Worm (Caenorhabditis elegans) whole organism, L1 larva: ENCODE measurements around the gene atx-2.

Experiments used
- F16B12.6 ChIP-seq: fragments of 150-350 bp; optimal IDR thresholded peaks from 2 replicates; lab custom pipeline; 2014; ENCODE audit warnings: missing biosample characterization, missing genetic modification characterization
- alr-1 ChIP-seq: fragments of 200-800 bp; sonication (Bioruptor generic); optimal IDR thresholded peaks from 2 replicates; lab custom pipeline; 2018; ENCODE audit warnings: borderline replicate concordance, mild to moderate bottlenecking, missing genetic modification characterization, missing compliant biosample characterization
- aly-2 ChIP-seq: fragments of 150-350 bp; optimal IDR thresholded peaks from 2 replicates; lab custom pipeline; 2014; ENCODE audit warnings: missing biosample characterization, missing genetic modification characterization
- ama-1 ChIP-seq: fragments of 150-350 bp; optimal IDR thresholded peaks from 2 replicates; lab custom pipeline; 2014
- ceh-82 ChIP-seq, 3 experiments: fragments of 150-350 bp in 1 of 3; sonication (generic microtip) in 2 of 3; optimal IDR thresholded peaks; 2 replicates each; lab custom pipeline; 2014 to 2017; ENCODE audit warnings: missing biosample characterization in 3 of 3, missing genetic modification characterization in 3 of 3
- ces-1 ChIP-seq: fragments of 150-350 bp; optimal IDR thresholded peaks from 2 replicates; lab custom pipeline; 2014; ENCODE audit warnings: missing biosample characterization, missing genetic modification reagents, missing genetic modification characterization
- dsc-1 ChIP-seq: sonication (generic microtip); optimal IDR thresholded peaks from 2 replicates; lab custom pipeline; 2016; ENCODE audit warnings: mild to moderate bottlenecking, missing genetic modification characterization, missing compliant biosample characterization
- efl-3 ChIP-seq: fragments of 200-800 bp; sonication (Bioruptor generic); optimal IDR thresholded peaks from 2 replicates; lab custom pipeline; 2018; ENCODE audit warnings: mild to moderate bottlenecking, missing genetic modification characterization, missing compliant biosample characterization
- egl-13 ChIP-seq: sonication (generic microtip); optimal IDR thresholded peaks from 2 replicates; lab custom pipeline; 2016; ENCODE audit warnings: missing genotype, missing genetic modification reagents, missing genetic modification characterization, missing compliant biosample characterization
- elt-2 ChIP-seq: sonication (generic microtip); optimal IDR thresholded peaks from 2 replicates; lab custom pipeline; 2016; ENCODE audit warnings: missing genetic modification characterization, mild to moderate bottlenecking, inconsistent platforms, missing compliant biosample characterization, missing genetic modification reagents
- elt-3 ChIP-seq, 6 experiments: fragments of 150-350 bp in 1 of 6; sonication (generic microtip); optimal IDR thresholded peaks; 2 replicates each; lab custom pipeline; 2017 to 2018; ENCODE audit warnings: missing biosample characterization in 6 of 6, missing genetic modification characterization in 6 of 6, inconsistent platforms in 1 of 6
- ets-5 ChIP-seq: fragments of 200-800 bp; sonication (Bioruptor generic); IDR thresholded peaks from 2 replicates; pipeline ENCODE4 v1.3.6; 2022; ENCODE audit warnings: missing genetic modification characterization, missing compliant biosample characterization
- fkh-10 ChIP-seq: sonication (generic microtip); optimal IDR thresholded peaks from 2 replicates; lab custom pipeline; 2017; ENCODE audit warnings: missing biosample characterization, missing genetic modification reagents, missing genetic modification characterization
- hpl-2 ChIP-seq: fragments of 150-350 bp; optimal IDR thresholded peaks from 2 replicates; lab custom pipeline; 2014; ENCODE audit warnings: missing biosample characterization, missing genetic modification reagents, missing genetic modification characterization
- irx-1 ChIP-seq: sonication (generic microtip); optimal IDR thresholded peaks from 2 replicates; lab custom pipeline; 2016; ENCODE audit warnings: missing genetic modification characterization, missing compliant biosample characterization
- isw-1 ChIP-seq: fragments of 200-800 bp; sonication (Bioruptor generic); IDR thresholded peaks from 2 replicates; pipeline ENCODE4 v1.3.6; 2022; ENCODE audit warnings: missing genetic modification characterization, missing compliant biosample characterization
- jun-1 ChIP-seq: fragments of 150-350 bp; optimal IDR thresholded peaks from 2 replicates; lab custom pipeline; 2014; ENCODE audit warnings: missing biosample characterization, missing genetic modification reagents, missing genetic modification characterization
- lin-13 ChIP-seq: fragments of 150-350 bp; optimal IDR thresholded peaks from 2 replicates; lab custom pipeline; 2014; ENCODE audit warnings: missing biosample characterization, missing genetic modification reagents, missing genetic modification characterization
- lin-15B ChIP-seq: fragments of 150-350 bp; sonication (generic microtip); optimal IDR thresholded peaks from 3 replicates; lab custom pipeline; 2014; ENCODE audit warnings: missing biosample characterization, missing genetic modification characterization
- lir-3 ChIP-seq: sonication (generic microtip); optimal IDR thresholded peaks from 2 replicates; lab custom pipeline; 2016; ENCODE audit warnings: mild to moderate bottlenecking, missing genetic modification characterization, moderate library complexity, missing compliant biosample characterization; ENCODE audit not compliant: poor library complexity
- mef-2 ChIP-seq: fragments of 150-350 bp; optimal IDR thresholded peaks from 2 replicates; lab custom pipeline; 2014; ENCODE audit warnings: missing biosample characterization, missing genetic modification characterization
- nhr-12 ChIP-seq: sonication (generic microtip); optimal IDR thresholded peaks from 2 replicates; lab custom pipeline; 2017; ENCODE audit warnings: missing biosample characterization, missing genetic modification characterization
- nhr-19 ChIP-seq: fragments of 200-800 bp; sonication (Bioruptor generic); conservative IDR thresholded peaks from 2 replicates; pipeline ENCODE4 v1.3.6; 2022; ENCODE audit warnings: missing genetic modification characterization, missing compliant biosample characterization
- nhr-20 ChIP-seq: sonication (generic microtip); optimal IDR thresholded peaks from 2 replicates; lab custom pipeline; 2016; ENCODE audit warnings: mild to moderate bottlenecking, missing genetic modification characterization, missing compliant biosample characterization
- nhr-237 ChIP-seq: fragments of 150-350 bp; optimal IDR thresholded peaks from 2 replicates; lab custom pipeline; 2014; ENCODE audit warnings: missing biosample characterization, missing genetic modification characterization
- nhr-47 ChIP-seq: sonication (generic microtip); optimal IDR thresholded peaks from 2 replicates; lab custom pipeline; 2016; ENCODE audit warnings: mild to moderate bottlenecking, missing genetic modification characterization, moderate library complexity, missing compliant biosample characterization
- nhr-71 ChIP-seq: sonication (generic microtip); optimal IDR thresholded peaks from 2 replicates; lab custom pipeline; 2016; ENCODE audit warnings: mild to moderate bottlenecking, missing genetic modification characterization, moderate library complexity, missing compliant biosample characterization
- nhr-77 ChIP-seq: fragments of 150-350 bp; optimal IDR thresholded peaks from 2 replicates; lab custom pipeline; 2014; ENCODE audit warnings: missing biosample characterization, missing genetic modification characterization
- nhr-85 ChIP-seq: sonication (generic microtip); peaks from one replicate; lab custom pipeline; 2016; ENCODE audit warnings: missing genetic modification characterization, inconsistent platforms, missing compliant biosample characterization
- nhr-90 ChIP-seq: sonication (generic microtip); optimal IDR thresholded peaks from 2 replicates; lab custom pipeline; 2016; ENCODE audit warnings: mild to moderate bottlenecking, missing genetic modification characterization, missing compliant biosample characterization; ENCODE audit not compliant: poor library complexity
- pag-3 ChIP-seq: sonication (generic microtip); optimal IDR thresholded peaks from 2 replicates; lab custom pipeline; 2017; ENCODE audit warnings: missing genetic modification characterization, mild to moderate bottlenecking, missing compliant biosample characterization, antibody characterized with exemption, borderline replicate concordance; ENCODE audit not compliant: insufficient read depth
- pax-3 ChIP-seq: fragments of 200-800 bp; sonication (Bioruptor generic); optimal IDR thresholded peaks from 2 replicates; lab custom pipeline; 2018; ENCODE audit warnings: mild to moderate bottlenecking, missing genetic modification characterization, moderate library complexity, missing compliant biosample characterization
- rnt-1 ChIP-seq: sonication (generic microtip); optimal IDR thresholded peaks from 2 replicates; lab custom pipeline; 2016; ENCODE audit warnings: mild to moderate bottlenecking, missing genetic modification characterization, moderate library complexity, missing compliant biosample characterization
- skn-1 ChIP-seq: fragments of 150-350 bp; optimal IDR thresholded peaks from 2 replicates; lab custom pipeline; 2014; ENCODE audit warnings: missing biosample characterization, missing genetic modification characterization
- snpc-4 ChIP-seq: fragments of 150-350 bp; optimal IDR thresholded peaks from 2 replicates; lab custom pipeline; 2014; ENCODE audit warnings: missing biosample characterization, missing genetic modification characterization
- snu-23 ChIP-seq: sonication (generic microtip); optimal IDR thresholded peaks from 2 replicates; lab custom pipeline; 2016; ENCODE audit warnings: missing genetic modification characterization, missing compliant biosample characterization
- sox-4 ChIP-seq: sonication (generic microtip); optimal IDR thresholded peaks from 2 replicates; lab custom pipeline; 2016; ENCODE audit warnings: missing genetic modification characterization, missing compliant biosample characterization
- tbx-2 ChIP-seq: sonication (generic microtip); optimal IDR thresholded peaks from 2 replicates; lab custom pipeline; 2016; ENCODE audit warnings: missing genetic modification characterization, missing compliant biosample characterization
- tlp-1 ChIP-seq: fragments of 150-350 bp; optimal IDR thresholded peaks from 2 replicates; lab custom pipeline; 2014; ENCODE audit warnings: missing biosample characterization, missing genetic modification characterization
- unc-130 ChIP-seq: fragments of 150-350 bp; optimal IDR thresholded peaks from 2 replicates; lab custom pipeline; 2017; ENCODE audit warnings: missing biosample characterization, missing genetic modification characterization, inconsistent platforms
- unc-62 ChIP-seq: fragments of 150-350 bp; optimal IDR thresholded peaks from 2 replicates; lab custom pipeline; 2014; ENCODE audit warnings: missing biosample characterization, missing genetic modification reagents, missing genetic modification characterization
- vab-15 ChIP-seq: sonication (generic microtip); optimal IDR thresholded peaks from 2 replicates; lab custom pipeline; 2017; ENCODE audit warnings: missing genotype, mild to moderate bottlenecking, missing genetic modification characterization, missing compliant biosample characterization
- xbp-1 ChIP-seq: sonication (generic microtip); optimal IDR thresholded peaks from 2 replicates; lab custom pipeline; 2016; ENCODE audit warnings: missing genetic modification characterization, missing compliant biosample characterization
- zip-4 ChIP-seq: fragments of 200-800 bp; sonication (Bioruptor generic); optimal IDR thresholded peaks from 2 replicates; lab custom pipeline; 2018; ENCODE audit warnings: mild to moderate bottlenecking, missing genetic modification characterization, moderate library complexity, missing compliant biosample characterization
- ztf-4 ChIP-seq: fragments of 150-350 bp; optimal IDR thresholded peaks from 2 replicates; lab custom pipeline; 2014; ENCODE audit warnings: missing biosample characterization, missing genetic modification characterization

atx-2 gene

ce11 chrIII:10505182-10505581 is 44.0 kb downstream of the atx-2 start, which contains the start of the genes taf-11.3 and urm-1 (continued):
- TF ChIP-seq snpc-4 (peak; percentile 64), mef-2 (tag; lab: Kevin White, UChicago) (peak; percentile 39), fkh-10 (no peak), unc-62 (no peak), nhr-12 (tag; lab: Kevin White, UChicago) (no peak), unc-130 (tag; lab: Kevin White, UChicago) (peak; percentile 98), efl-3 (no peak), pag-3 (tag; lab: Kevin White, UChicago) (no peak), hpl-2 (GFP tag; lab: Kevin White, UChicago) (no peak), F16B12.6 (tag; lab: Kevin White, UChicago) (peak; percentile 53), nhr-77 (peak; percentile 27), xbp-1 (tag; lab: Kevin White, UChicago) (peak; percentile 90), nhr-47 (peak; percentile 80), ztf-4 (tag; lab: Kevin White, UChicago) (peak; percentile 15), nhr-20 (tag; lab: Kevin White, UChicago) (peak; percentile 84), sox-4 (tag; lab: Kevin White, UChicago) (peak; percentile 64), nhr-71 (tag; lab: Kevin White, UChicago) (peak; percentile 88), nhr-237 (tag; lab: Kevin White, UChicago) (peak; percentile 32), irx-1 (tag; lab: Kevin White, UChicago) (peak; percentile 47), elt-3 (tag; optimal IDR thresholded peaks at IDR 0.05; lab: Kevin White, UChicago) (peak in 2 of 6 experiments; percentile 47 to 88), isw-1 (GFP tag; lab: Robert Waterston, UW) (peak; percentile 54), elt-2 (tag; lab: Kevin White, UChicago) (no peak), dsc-1 (tag; lab: Kevin White, UChicago) (peak; percentile 80), nhr-90 (tag; lab: Kevin White, UChicago) (peak; percentile 72), lir-3 (tag; lab: Kevin White, UChicago) (no peak), jun-1 (tag; lab: Kevin White, UChicago) (no peak), tbx-2 (tag; lab: Kevin White, UChicago) (peak; percentile 84), ceh-82 (tag; optimal IDR thresholded peaks at IDR 0.05; lab: Kevin White, UChicago) (peak; percentile 84 to 90 (median 87)), egl-13 (peak; percentile 60), ces-1 (GFP tag; lab: Kevin White, UChicago) (no peak), vab-15 (tag; lab: Kevin White, UChicago) (no peak), rnt-1 (peak; percentile 84), lin-15B (peak; percentile 88), aly-2 (tag; lab: Kevin White, UChicago) (peak; percentile 1), pax-3 (peak; percentile 31), alr-1 (tag; lab: Kevin White, UChicago) (no peak), skn-1 (peak; percentile 78), nhr-19 (GFP tag; lab: Robert Waterston, UW) (peak; percentile 81), ama-1 (lab: Kevin White, UChicago) (no peak), zip-4 (no peak), tlp-1 (tag; lab: Kevin White, UChicago) (no peak), ets-5 (GFP tag; lab: Robert Waterston, UW) (no peak), snu-23 (GFP tag; lab: Kevin White, UChicago) (peak; percentile 93), nhr-85 (tag; lab: Kevin White, UChicago) (peak; percentile 81), lin-13 (peak; percentile 47)
- TF ChIP-seq, all 84 proteins: peak for 43
